Worm (Caenorhabditis elegans) whole organism, L1 larva: Measurements from ENCODE around the gene Y54G2A.11.

Experiments
- C34B4.2 ChIP-seq: sonication (generic microtip); optimal IDR thresholded peaks from 2 replicates; lab custom pipeline; 2017; ENCODE audit warnings: mild to moderate bottlenecking, missing genetic modification characterization, missing compliant biosample characterization
- aha-1 ChIP-seq: fragments of 150-350 bp; optimal IDR thresholded peaks from 2 replicates; lab custom pipeline; 2014; ENCODE audit warnings: missing biosample characterization, missing genetic modification characterization
- ceh-63 ChIP-seq: fragments of 200-800 bp; sonication (Bioruptor generic); optimal IDR thresholded peaks from 2 replicates; lab custom pipeline; 2018; ENCODE audit warnings: mild to moderate bottlenecking, missing genetic modification characterization, missing compliant biosample characterization
- dsc-1 ChIP-seq: sonication (generic microtip); optimal IDR thresholded peaks from 2 replicates; lab custom pipeline; 2016; ENCODE audit warnings: mild to moderate bottlenecking, missing genetic modification characterization, missing compliant biosample characterization
- efl-1 ChIP-seq, 4 experiments: fragments of 150-350 bp; optimal IDR thresholded peaks in 3 of 4; peaks in 1 of 4; 1 replicate in 1 of 4; 2 replicates in 3 of 4; lab custom pipeline; 2014; ENCODE audit warnings: missing biosample characterization in 2 of 4, missing genetic modification characterization in 2 of 4, missing genetic modification reagents in 2 of 4
- efl-3 ChIP-seq: fragments of 200-800 bp; sonication (Bioruptor generic); optimal IDR thresholded peaks from 2 replicates; lab custom pipeline; 2018; ENCODE audit warnings: mild to moderate bottlenecking, missing genetic modification characterization, missing compliant biosample characterization
- egl-13 ChIP-seq: sonication (generic microtip); optimal IDR thresholded peaks from 2 replicates; lab custom pipeline; 2016; ENCODE audit warnings: missing genotype, missing genetic modification reagents, missing genetic modification characterization, missing compliant biosample characterization
- elt-3 ChIP-seq, 6 experiments: fragments of 150-350 bp in 1 of 6; sonication (generic microtip); optimal IDR thresholded peaks; 2 replicates each; lab custom pipeline; 2017 to 2018; ENCODE audit warnings: missing biosample characterization in 6 of 6, missing genetic modification characterization in 6 of 6, inconsistent platforms in 1 of 6
- fkh-8 ChIP-seq: sonication (generic microtip); optimal IDR thresholded peaks from 2 replicates; lab custom pipeline; 2016; ENCODE audit warnings: mild to moderate bottlenecking, missing genetic modification characterization, missing compliant biosample characterization
- hlh-4 ChIP-seq: sonication (generic microtip); optimal IDR thresholded peaks from 2 replicates; lab custom pipeline; 2016; ENCODE audit warnings: mild to moderate bottlenecking, missing genetic modification characterization, missing compliant biosample characterization
- isw-1 ChIP-seq: fragments of 200-800 bp; sonication (Bioruptor generic); IDR thresholded peaks from 2 replicates; pipeline ENCODE4 v1.3.6; 2022; ENCODE audit warnings: missing genetic modification characterization, missing compliant biosample characterization
- lin-13 ChIP-seq: fragments of 150-350 bp; optimal IDR thresholded peaks from 2 replicates; lab custom pipeline; 2014; ENCODE audit warnings: missing biosample characterization, missing genetic modification reagents, missing genetic modification characterization
- lin-14 ChIP-seq: fragments of 200-800 bp; sonication (Bioruptor generic); optimal IDR thresholded peaks from 2 replicates; lab custom pipeline; 2018; ENCODE audit warnings: mild to moderate bottlenecking, missing genetic modification characterization, moderate library complexity, missing compliant biosample characterization
- lsy-2 ChIP-seq, 2 experiments: fragments of 150-350 bp; optimal IDR thresholded peaks; 2 replicates each; lab custom pipeline; 2014; ENCODE audit warnings: missing biosample characterization in 2 of 2, missing genetic modification characterization in 2 of 2
- mef-2 ChIP-seq: fragments of 150-350 bp; optimal IDR thresholded peaks from 2 replicates; lab custom pipeline; 2014; ENCODE audit warnings: missing biosample characterization, missing genetic modification characterization
- mep-1 ChIP-seq: fragments of 150-350 bp; optimal IDR thresholded peaks from 2 replicates; lab custom pipeline; 2014; ENCODE audit warnings: missing biosample characterization, missing genetic modification characterization
- nhr-11 ChIP-seq: fragments of 150-350 bp; optimal IDR thresholded peaks from 2 replicates; lab custom pipeline; 2014; ENCODE audit warnings: missing biosample characterization, missing genetic modification characterization
- nhr-19 ChIP-seq: fragments of 200-800 bp; sonication (Bioruptor generic); conservative IDR thresholded peaks from 2 replicates; pipeline ENCODE4 v1.3.6; 2022; ENCODE audit warnings: missing genetic modification characterization, missing compliant biosample characterization
- nhr-20 ChIP-seq: sonication (generic microtip); optimal IDR thresholded peaks from 2 replicates; lab custom pipeline; 2016; ENCODE audit warnings: mild to moderate bottlenecking, missing genetic modification characterization, missing compliant biosample characterization
- nhr-237 ChIP-seq: fragments of 150-350 bp; optimal IDR thresholded peaks from 2 replicates; lab custom pipeline; 2014; ENCODE audit warnings: missing biosample characterization, missing genetic modification characterization
- nhr-47 ChIP-seq: sonication (generic microtip); optimal IDR thresholded peaks from 2 replicates; lab custom pipeline; 2016; ENCODE audit warnings: mild to moderate bottlenecking, missing genetic modification characterization, moderate library complexity, missing compliant biosample characterization
- nhr-71 ChIP-seq: sonication (generic microtip); optimal IDR thresholded peaks from 2 replicates; lab custom pipeline; 2016; ENCODE audit warnings: mild to moderate bottlenecking, missing genetic modification characterization, moderate library complexity, missing compliant biosample characterization
- nhr-85 ChIP-seq: sonication (generic microtip); peaks from one replicate; lab custom pipeline; 2016; ENCODE audit warnings: missing genetic modification characterization, inconsistent platforms, missing compliant biosample characterization
- pag-3 ChIP-seq: sonication (generic microtip); optimal IDR thresholded peaks from 2 replicates; lab custom pipeline; 2017; ENCODE audit warnings: missing genetic modification characterization, mild to moderate bottlenecking, missing compliant biosample characterization, antibody characterized with exemption, borderline replicate concordance; ENCODE audit not compliant: insufficient read depth
- pqm-1 ChIP-seq: sonication (generic microtip); optimal IDR thresholded peaks from 3 replicates; lab custom pipeline; 2017; ENCODE audit warnings: missing biosample characterization, missing genetic modification characterization
- sox-4 ChIP-seq: sonication (generic microtip); optimal IDR thresholded peaks from 2 replicates; lab custom pipeline; 2016; ENCODE audit warnings: missing genetic modification characterization, missing compliant biosample characterization
- sptf-1 ChIP-seq: fragments of 150-350 bp; optimal IDR thresholded peaks from 2 replicates; lab custom pipeline; 2014; ENCODE audit warnings: missing biosample characterization, missing genetic modification characterization
- swsn-7 ChIP-seq: sonication (generic microtip); optimal IDR thresholded peaks from 2 replicates; lab custom pipeline; 2016; ENCODE audit warnings: missing genetic modification characterization, missing compliant biosample characterization
- unc-30 ChIP-seq: sonication (generic microtip); optimal IDR thresholded peaks from 2 replicates; lab custom pipeline; 2017; ENCODE audit warnings: missing biosample characterization, missing genetic modification characterization
- unc-98 ChIP-seq: fragments of 200-800 bp; sonication (Bioruptor generic); IDR thresholded peaks from 2 replicates; pipeline ENCODE4 v1.3.6; 2022; ENCODE audit warnings: missing genetic modification characterization, missing compliant biosample characterization
- zag-1 ChIP-seq: fragments of 150-350 bp; optimal IDR thresholded peaks from 2 replicates; lab custom pipeline; 2014; ENCODE audit warnings: missing biosample characterization, missing genetic modification characterization
- zip-4 ChIP-seq: fragments of 200-800 bp; sonication (Bioruptor generic); optimal IDR thresholded peaks from 2 replicates; lab custom pipeline; 2018; ENCODE audit warnings: mild to moderate bottlenecking, missing genetic modification characterization, moderate library complexity, missing compliant biosample characterization
- ztf-11 ChIP-seq, 2 experiments: sonication (generic microtip); optimal IDR thresholded peaks; 2 replicates each; lab custom pipeline; 2016 to 2017; ENCODE audit warnings: missing genetic modification characterization in 2 of 2, missing biosample characterization in 1 of 2, missing compliant biosample characterization in 1 of 2

Y54G2A.11 gene

DNA sequence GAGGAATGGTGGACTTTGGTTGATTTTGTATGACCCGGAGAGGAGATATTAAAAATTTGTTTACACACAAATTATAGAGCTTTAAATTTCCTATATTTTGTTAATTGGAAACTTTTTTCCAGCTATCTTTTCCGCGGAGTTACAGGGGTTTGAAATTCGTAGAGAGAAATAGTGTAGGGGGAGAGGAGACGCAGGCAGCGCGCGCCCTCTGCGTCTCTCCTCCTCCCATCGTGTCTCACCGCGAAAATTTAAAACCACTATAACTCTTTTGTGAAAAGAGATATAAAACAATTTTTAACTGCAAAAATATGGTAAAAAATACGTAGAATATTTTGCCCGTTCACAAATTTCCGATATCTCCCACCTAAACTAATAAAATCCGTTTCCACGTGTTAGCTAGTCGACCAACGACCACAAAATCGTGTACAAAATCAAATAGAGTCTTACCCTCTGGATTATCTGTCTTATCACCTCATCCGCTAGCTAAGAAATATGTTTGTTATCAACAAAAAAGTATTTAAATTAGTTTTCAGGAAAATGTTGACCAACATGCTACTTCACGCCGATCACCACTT is 29.0 kb downstream of the Y54G2A.11 start, which contains the start of gene nhr-277:
TSS of gene nhr-277 (plus strand) at position 525 of the 575 bp plus-strand sequence.
- TF ChIP-seq elt-3 (tag; optimal IDR thresholded peaks at IDR 0.05; lab: Kevin White, UChicago) (no peak), nhr-85 (peak; percentile 9), nhr-237 (no peak), pqm-1 (no peak), zip-4 (GFP tag; lab: Kevin White, UChicago) (no peak), efl-3 (no peak), egl-13 (tag; lab: Kevin White, UChicago) (no peak), mef-2 (tag; lab: Kevin White, UChicago) (no peak), pag-3 (tag; lab: Kevin White, UChicago) (no peak), efl-1 (optimal IDR thresholded peaks at IDR 0.05; lab: Kevin White, UChicago) (no peak), efl-1 (GFP tag; optimal IDR thresholded peaks at IDR 0.05 in 1 of 2; lab: Kevin White, UChicago) (peak in 1 of 2 experiments; percentile 11), C34B4.2 (tag; lab: Kevin White, UChicago) (no peak), unc-98 (GFP tag; lab: Robert Waterston, UW) (no peak), sptf-1 (tag; lab: Kevin White, UChicago) (no peak), nhr-19 (GFP tag; lab: Robert Waterston, UW) (no peak)

- TF ChIP-seq nhr-19 (GFP tag; lab: Robert Waterston, UW): peak; percentile 17; the same call in 1 of the 2 replicates
Observed at ce11 chrIV:2740035-2740434, 31.6 kb downstream of the Y54G2A.11 start.

DNA sequence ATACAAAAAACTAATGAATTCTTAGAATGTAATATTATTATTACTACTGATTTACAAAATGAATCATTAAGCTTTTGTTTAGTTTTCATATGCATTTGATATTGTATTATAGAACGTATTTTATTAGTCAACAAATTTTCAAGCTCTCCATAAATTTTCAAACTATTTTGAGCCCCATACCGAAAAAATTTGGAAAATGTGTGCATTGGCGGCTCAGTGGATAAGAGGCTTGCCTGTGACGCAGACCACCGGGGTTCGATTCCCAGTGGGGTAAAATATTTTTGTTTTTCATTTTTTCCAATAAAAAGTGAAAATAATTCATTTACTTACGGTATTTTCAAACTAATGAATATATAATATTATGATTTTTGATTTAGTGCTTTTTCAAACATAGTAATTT is 33.1 kb downstream of the Y54G2A.11 start:
- TF ChIP-seq unc-30 (tag; lab: Kevin White, UChicago): no peak
- no peak for TF ChIP-seq efl-1 (optimal IDR thresholded peaks at IDR 0.05; lab: Kevin White, UChicago)
- TF ChIP-seq efl-1 (GFP tag; optimal IDR thresholded peaks at IDR 0.05 in 1 of 2; lab: Kevin White, UChicago): peak in 1 of 2 experiments; percentile 40
- TF ChIP-seq, all 84 proteins: peak for 1

DNA sequence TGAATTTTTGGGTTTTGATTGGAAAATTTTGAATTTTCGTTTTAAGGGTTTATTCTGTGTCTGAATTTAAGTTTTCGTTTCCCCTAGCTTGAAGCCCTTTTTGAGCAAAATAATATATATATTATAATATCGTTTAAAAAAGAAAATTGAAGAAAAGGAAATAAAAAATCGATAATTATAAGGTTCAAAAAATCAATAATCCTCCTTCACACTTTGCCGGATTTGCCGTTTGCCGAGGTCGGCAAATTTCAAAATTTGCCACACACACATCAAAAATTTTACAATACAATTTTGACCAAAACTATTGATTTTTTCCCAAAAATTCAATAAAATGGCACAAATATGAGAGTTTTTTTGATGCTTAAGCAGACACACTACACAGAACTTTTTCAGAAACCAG is 35.0 kb downstream of the Y54G2A.11 start:
- TF ChIP-seq pag-3 (tag; lab: Kevin White, UChicago) (no peak), ztf-11 (tag; optimal IDR thresholded peaks at IDR 0.05; lab: Kevin White, UChicago) (no peak), ceh-63 (GFP tag; lab: Kevin White, UChicago) (no peak), zag-1 (tag; lab: Kevin White, UChicago) (no peak), mep-1 (tag; lab: Kevin White, UChicago) (no peak), isw-1 (GFP tag; lab: Robert Waterston, UW) (no peak), sox-4 (no peak), aha-1 (tag; lab: Kevin White, UChicago) (no peak)

DNA sequence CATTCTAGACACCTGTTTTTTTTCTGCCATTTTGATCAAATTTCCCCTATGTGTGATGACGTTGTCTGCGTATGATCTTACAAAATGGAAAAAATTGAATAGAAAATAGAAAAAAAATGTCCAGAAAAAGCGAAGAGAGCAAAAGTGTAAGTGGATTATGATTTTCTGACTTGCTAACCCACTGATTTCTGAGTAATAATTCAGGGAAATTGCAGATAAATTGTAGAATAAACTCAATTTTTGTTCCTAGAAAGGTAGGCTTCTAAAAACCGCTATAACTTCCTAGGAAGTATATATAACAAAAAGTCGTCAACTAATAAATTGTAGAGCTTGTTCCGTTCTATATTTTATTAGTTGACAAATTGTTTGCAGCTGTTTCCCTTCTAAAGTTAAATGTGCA is 36.9 kb downstream of the Y54G2A.11 start:
- TF ChIP-seq nhr-71 (tag; lab: Kevin White, UChicago): peak; percentile 79
- no peak for TF ChIP-seq lin-13
- peak in 1 of 2 experiments; percentile 23 for TF ChIP-seq lsy-2 (tag; optimal IDR thresholded peaks at IDR 0.05; lab: Kevin White, UChicago)
- TF ChIP-seq unc-30 (tag; lab: Kevin White, UChicago): no peak
- TF ChIP-seq lin-14 (GFP tag; lab: Kevin White, UChicago): peak; percentile 47
- TF ChIP-seq nhr-20 (tag; lab: Kevin White, UChicago): peak; percentile 37
- peak; percentile 3 for TF ChIP-seq nhr-11 (tag; lab: Kevin White, UChicago)
- TF ChIP-seq hlh-4 (tag; lab: Kevin White, UChicago): peak; percentile 39
- TF ChIP-seq aha-1 (tag; lab: Kevin White, UChicago): no peak
- no peak for TF ChIP-seq ceh-63 (GFP tag; lab: Kevin White, UChicago)
- TF ChIP-seq nhr-47 (tag; lab: Kevin White, UChicago): peak; percentile 75
- peak; percentile 93 for TF ChIP-seq fkh-8 (tag; lab: Kevin White, UChicago)
- TF ChIP-seq dsc-1 (tag; lab: Kevin White, UChicago): peak; percentile 87
- peak; percentile 44 for TF ChIP-seq swsn-7
- no peak for TF ChIP-seq nhr-19 (GFP tag; lab: Robert Waterston, UW)
- TF ChIP-seq, all 84 proteins: peak for 10
